Fruit fly (Drosophila melanogaster): ENCODE data around the gene Set8.

DNA sequence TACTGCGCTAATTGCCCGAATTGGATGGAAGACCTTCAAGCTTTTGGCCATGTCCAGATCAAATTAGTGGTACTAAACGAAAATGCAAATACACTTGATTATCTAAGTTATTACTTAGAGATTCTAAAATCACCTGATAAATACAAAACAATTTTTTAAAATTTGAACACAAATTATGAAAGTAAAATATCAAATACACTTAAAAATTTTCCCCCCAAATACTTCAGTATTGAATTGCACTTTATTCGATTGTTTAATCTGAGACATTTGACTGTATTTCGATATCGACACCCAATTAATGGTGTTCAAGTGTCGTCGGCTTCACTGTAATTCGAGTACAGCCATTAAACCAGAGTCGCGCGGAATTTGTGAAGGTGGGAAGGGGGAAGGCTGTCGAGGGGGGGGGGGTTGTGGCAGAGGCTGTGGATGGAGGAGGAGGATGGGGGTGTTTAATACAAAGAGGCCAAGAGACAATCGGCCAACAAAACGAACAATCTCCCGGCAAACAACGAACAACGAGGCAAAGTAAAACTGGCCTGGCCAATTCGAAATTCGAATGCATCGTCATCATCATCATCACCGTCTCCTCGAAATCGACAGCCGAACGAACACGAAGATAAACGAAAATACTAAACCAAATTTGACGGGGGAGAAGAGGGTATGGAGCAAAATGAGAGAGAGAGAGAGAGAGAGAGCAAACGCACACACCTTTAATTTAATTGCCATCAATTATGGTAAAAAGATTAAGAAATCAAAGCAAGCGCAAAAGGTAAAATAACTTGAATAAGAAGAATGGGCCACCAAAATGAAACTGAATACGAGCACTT lies 33.4 kb upstream of the Set8 start:
- TF ChIP-seq CG8478 (optimal IDR thresholded peaks at IDR 0.05): no peak
- TF ChIP-seq CTCF (optimal IDR thresholded peaks at IDR 0.05): no peak
